Fruit fly (Drosophila melanogaster): ENCODE measurements around the gene baz.
A peak's percentile ranks its signal among the peaks of the same experiment; 100 is the strongest.

Gene baz

dm6 chrX:17111274-17111673 is 48.5 kb upstream of the baz start (continued):
- TF ChIP-seq CG17328 (GFP tag; IDR thresholded peaks at IDR 0.05) (0 out of 2 replicates have a peak, but pooled peaks have one; percentile 28), Sry-δ (GFP tag; optimal IDR thresholded peaks at IDR 0.05) (no peak), B-H2 (GFP tag; optimal IDR thresholded peaks at IDR 0.05) (no peak), dmrt99B (tag; optimal IDR thresholded peaks at IDR 0.05) (peak; percentile 6), CG3281 (GFP tag; optimal IDR thresholded peaks at IDR 0.05) (no peak), CG10267 (tag; optimal IDR thresholded peaks at IDR 0.05) (no peak), Ets65A (GFP tag) (no peak), twi (tag; optimal IDR thresholded peaks at IDR 0.05) (peak; percentile 80), CG10209 (GFP tag; optimal IDR thresholded peaks at IDR 0.05) (no peak), CG33557 (GFP tag; optimal IDR thresholded peaks at IDR 0.05) (no peak), CG13287 (GFP tag; IDR thresholded peaks at IDR 0.05; ENCODE audit: partially characterized antibody) (no peak), CG9727 (GFP tag; optimal IDR thresholded peaks at IDR 0.05) (peak; percentile 17), Lhr (GFP tag; optimal IDR thresholded peaks at IDR 0.05) (no peak), sna (GFP tag; IDR thresholded peaks at IDR 0.05; ENCODE audit: partially characterized antibody) (no peak), CG2712 (tag; optimal IDR thresholded peaks at IDR 0.05) (peak; percentile 17), CG4424 (GFP tag; optimal IDR thresholded peaks at IDR 0.05) (peak; percentile 20), grau (tag; optimal IDR thresholded peaks at IDR 0.05) (peak; percentile 10), Max (GFP tag; optimal IDR thresholded peaks at IDR 0.05) (no peak), CG2889 (GFP tag; IDR thresholded peaks at IDR 0.05) (no peak), gcm (GFP tag; optimal IDR thresholded peaks at IDR 0.05) (peak; percentile 21), ttk (GFP tag; IDR thresholded peaks at IDR 0.05) (no peak), caup (GFP tag; optimal IDR thresholded peaks at IDR 0.05; ENCODE audit: severe bottlenecking) (no peak), gem (tag; optimal IDR thresholded peaks at IDR 0.05) (peak; percentile 44), CHES-1-like (GFP tag; optimal IDR thresholded peaks at IDR 0.05) (no peak), CG8924 (tag; optimal IDR thresholded peaks at IDR 0.05) (no peak), bowl (GFP tag; IDR thresholded peaks at IDR 0.05) (no peak), tup (GFP tag; optimal IDR thresholded peaks at IDR 0.05) (no peak), CG10321 (GFP tag; IDR thresholded peaks at IDR 0.05) (no peak), CG4730 (GFP tag; IDR thresholded peaks at IDR 0.05) (no peak), da (GFP tag; optimal IDR thresholded peaks at IDR 0.05) (no peak), bcd (GFP tag; optimal IDR thresholded peaks at IDR 0.05) (no peak), Hmr (GFP tag; optimal IDR thresholded peaks at IDR 0.05) (no peak), CG1832 (GFP tag; optimal IDR thresholded peaks at IDR 0.05) (no peak), Sox102F (GFP tag; optimal IDR thresholded peaks at IDR 0.05) (no peak), CG11093 (GFP tag; IDR thresholded peaks at IDR 0.05) (no peak), Oli (tag; optimal IDR thresholded peaks at IDR 0.05) (peak; percentile 2), pnt (GFP tag; optimal IDR thresholded peaks at IDR 0.05) (no peak), CG43689 (GFP tag; IDR thresholded peaks at IDR 0.05) (no peak), lilli (GFP tag; optimal IDR thresholded peaks at IDR 0.05) (no peak), Optix (GFP tag; IDR thresholded peaks at IDR 0.05) (no peak), CG3847 (GFP tag; IDR thresholded peaks at IDR 0.05) (no peak), chif (GFP tag; optimal IDR thresholded peaks at IDR 0.05) (no peak), CG8765 (GFP tag; IDR thresholded peaks at IDR 0.05) (no peak), bab2 (GFP tag; optimal IDR thresholded peaks at IDR 0.05) (no peak), Lpt (GFP tag; optimal IDR thresholded peaks at IDR 0.05) (no peak), nerfin-2 (GFP tag; IDR thresholded peaks at IDR 0.05; ENCODE audit: partially characterized antibody) (no peak), CkIIα-i1 (GFP tag; IDR thresholded peaks at IDR 0.05) (no peak), Ptx1 (GFP tag; IDR thresholded peaks at IDR 0.05) (no peak), sens (GFP tag) (peak; percentile 84), CG5180 (GFP tag; optimal IDR thresholded peaks at IDR 0.05) (no peak), CG2202 (tag; optimal IDR thresholded peaks at IDR 0.05) (no peak), unpg (GFP tag; optimal IDR thresholded peaks at IDR 0.05) (peak; percentile 0)

Measured in whole organism, embryonic.